Worm (Caenorhabditis elegans): ENCODE measurements around the gene akt-1.
A peak's percentile ranks its signal among the peaks of the same experiment; 100 is the strongest.

The akt-1 gene

ce11 chrV:10280112-10280511 lies 31.4 kb downstream of the akt-1 start:
- no peak for TF ChIP-seq egl-27 (tag; optimal IDR thresholded peaks at IDR 0.05)
- TF ChIP-seq mdl-1 (tag; optimal IDR thresholded peaks at IDR 0.05) = no peak
- no peak for TF ChIP-seq unc-55 (GFP tag; optimal IDR thresholded peaks at IDR 0.05)
- no peak for TF ChIP-seq snpc-4 (tag; optimal IDR thresholded peaks at IDR 0.05)
- TF ChIP-seq nhr-237 (tag; optimal IDR thresholded peaks at IDR 0.05) = no peak
- TF ChIP-seq nhr-23 (tag; optimal IDR thresholded peaks at IDR 0.05) = no peak
- peak; percentile 70 for TF ChIP-seq fos-1 (tag; optimal IDR thresholded peaks at IDR 0.05)
- no peak for TF ChIP-seq ZK546.5 (tag; optimal IDR thresholded peaks at IDR 0.05)
- peak; percentile 24 for TF ChIP-seq sma-9 (GFP tag; optimal IDR thresholded peaks at IDR 0.05)
- no peak for TF ChIP-seq sma-9 (tag; optimal IDR thresholded peaks at IDR 0.05)
- no peak for TF ChIP-seq alr-1 (tag; optimal IDR thresholded peaks at IDR 0.05)
- no peak for TF ChIP-seq zag-1 (tag; optimal IDR thresholded peaks at IDR 0.05)
- no peak for TF ChIP-seq F13H6.1 (tag; optimal IDR thresholded peaks at IDR 0.05)
- TF ChIP-seq nhr-25 (tag; optimal IDR thresholded peaks at IDR 0.05) = no peak
- no peak for TF ChIP-seq dmd-4 (tag; optimal IDR thresholded peaks at IDR 0.05)
- no peak for TF ChIP-seq lsy-2 (tag; optimal IDR thresholded peaks at IDR 0.05)
- TF ChIP-seq gmeb-1 (tag; optimal IDR thresholded peaks at IDR 0.05) = peak; percentile 47
- no peak for TF ChIP-seq ztf-1 (GFP tag; conservative IDR thresholded peaks at IDR 0.05)
- TF ChIP-seq ceh-82 (tag; optimal IDR thresholded peaks at IDR 0.05) = no peak
- peak; percentile 12 for TF ChIP-seq crh-2 (tag; optimal IDR thresholded peaks at IDR 0.05)
- no peak for TF ChIP-seq unc-62 (GFP tag; optimal IDR thresholded peaks at IDR 0.05)
- TF ChIP-seq sem-4 (tag; optimal IDR thresholded peaks at IDR 0.05) = no peak
- TF ChIP-seq lin-11 (tag; optimal IDR thresholded peaks at IDR 0.05) = no peak

ce11 chrV:10281374-10281773 lies 32.7 kb downstream of the akt-1 start, which contains the start of gene lys-2:
lys-2 (minus strand) TSS chrV:10281474.
- TF ChIP-seq fos-1 (tag; optimal IDR thresholded peaks at IDR 0.05) (peak; percentile 92), sem-4 (tag; optimal IDR thresholded peaks at IDR 0.05) (no peak), nhr-10 (tag; optimal IDR thresholded peaks at IDR 0.05) (no peak), nhr-77 (tag; optimal IDR thresholded peaks at IDR 0.05) (no peak), sma-9 (GFP tag; optimal IDR thresholded peaks at IDR 0.05) (peak; percentile 66), sma-9 (tag; optimal IDR thresholded peaks at IDR 0.05) (no peak), nhr-25 (tag; optimal IDR thresholded peaks at IDR 0.05) (no peak), crh-2 (tag; optimal IDR thresholded peaks at IDR 0.05) (peak; percentile 27)

ce11 chrV:10283444-10283843 lies 34.7 kb downstream of the akt-1 start, which contains the start of gene lys-3:
lys-3 (minus strand) TSS chrV:10283544.
- TF ChIP-seq nhr-21 (tag; optimal IDR thresholded peaks at IDR 0.05) = no peak
- no peak for TF ChIP-seq ZK546.5 (tag; optimal IDR thresholded peaks at IDR 0.05)
- TF ChIP-seq nhr-11 (tag; optimal IDR thresholded peaks at IDR 0.05) = no peak
- no peak for TF ChIP-seq Y55F3AM.14 (GFP tag; optimal IDR thresholded peaks at IDR 0.05)
- no peak for TF ChIP-seq zag-1 (tag; optimal IDR thresholded peaks at IDR 0.05)

- TF ChIP-seq snpc-4 (tag; optimal IDR thresholded peaks at IDR 0.05) = no peak
- TF ChIP-seq egl-27 (tag; optimal IDR thresholded peaks at IDR 0.05) = no peak
- TF ChIP-seq R02D3.7 (tag; optimal IDR thresholded peaks at IDR 0.05) = no peak
- TF ChIP-seq ZK546.5 (tag; optimal IDR thresholded peaks at IDR 0.05) = no peak
- TF ChIP-seq nhr-11 (tag; optimal IDR thresholded peaks at IDR 0.05) = no peak
- TF ChIP-seq crh-2 (tag; optimal IDR thresholded peaks at IDR 0.05) = no peak
- TF ChIP-seq lin-11 (tag; optimal IDR thresholded peaks at IDR 0.05) = no peak
- no peak for TF ChIP-seq F13H6.1 (tag; optimal IDR thresholded peaks at IDR 0.05)
- no peak for TF ChIP-seq zag-1 (tag; optimal IDR thresholded peaks at IDR 0.05)
- TF ChIP-seq skn-1 (tag; optimal IDR thresholded peaks at IDR 0.05) = no peak
- no peak for TF ChIP-seq ztf-11 (tag; optimal IDR thresholded peaks at IDR 0.05)
- TF ChIP-seq mbf-1 (tag; optimal IDR thresholded peaks at IDR 0.05) = no peak
- no peak for TF ChIP-seq Y55F3AM.14 (GFP tag; optimal IDR thresholded peaks at IDR 0.05)
Measured at ce11 chrV:10285853-10286252, 37.1 kb downstream of the akt-1 start.

- no peak for TF ChIP-seq nhr-25 (tag; optimal IDR thresholded peaks at IDR 0.05)
- no peak for TF ChIP-seq mdl-1 (tag; optimal IDR thresholded peaks at IDR 0.05)
- no peak for TF ChIP-seq mbf-1 (tag; optimal IDR thresholded peaks at IDR 0.05)
- no peak for TF ChIP-seq ceh-82 (tag; optimal IDR thresholded peaks at IDR 0.05)
- TF ChIP-seq egl-27 (tag; optimal IDR thresholded peaks at IDR 0.05) = no peak
- TF ChIP-seq sma-9 (GFP tag; optimal IDR thresholded peaks at IDR 0.05) = no peak
- no peak for TF ChIP-seq sma-9 (tag; optimal IDR thresholded peaks at IDR 0.05)
- TF ChIP-seq lin-39 (tag; optimal IDR thresholded peaks at IDR 0.05) = no peak
Measured at ce11 chrV:10287260-10287659, 38.6 kb downstream of the akt-1 start, which contains the start of gene B0024.3. B0024.3 (plus strand) TSS chrV:10287560.

Data from whole organism, L2 larva.